Fruit fly (Drosophila melanogaster): ENCODE results near the gene bard.

dm6 chr3R:18043579-18043978 is 37.3 kb upstream of the bard start:
- TF ChIP-seq dl (GFP tag; optimal IDR thresholded peaks at IDR 0.05; ENCODE audit: insufficient read depth in 1 of 2, partially characterized antibody in 2 of 2) (no peak), Hnf4 (GFP tag; optimal IDR thresholded peaks at IDR 0.05) (no peak), Myc (optimal IDR thresholded peaks at IDR 0.05) (no peak), Hr83 (GFP tag; optimal IDR thresholded peaks at IDR 0.05; ENCODE audit: poor library complexity, severe bottlenecking) (no peak), psq (GFP tag; optimal IDR thresholded peaks at IDR 0.05) (no peak), Dif (GFP tag; optimal IDR thresholded peaks at IDR 0.05; ENCODE audit: partially characterized antibody) (no peak), dmrt93B (GFP tag; optimal IDR thresholded peaks at IDR 0.05) (no peak), lola (GFP tag; optimal IDR thresholded peaks at IDR 0.05) (no peak), OdsH (GFP tag; optimal IDR thresholded peaks at IDR 0.05) (no peak), HLH106 (tag; optimal IDR thresholded peaks at IDR 0.05) (no peak), CG9705 (GFP tag; optimal IDR thresholded peaks at IDR 0.05) (no peak), woc (GFP tag; optimal IDR thresholded peaks at IDR 0.05) (no peak), pan (optimal IDR thresholded peaks at IDR 0.05) (no peak), dsf (GFP tag; optimal IDR thresholded peaks at IDR 0.05; ENCODE audit: borderline replicate concordance) (no peak)

Data from whole organism, wandering third instar larva.